Worm (Caenorhabditis elegans) whole organism, L4 larva: ENCODE results near the gene E02H1.1.

Source experiments
- F10B5.3 ChIP-seq: sonication (generic microtip); optimal IDR thresholded peaks from 2 replicates; lab custom pipeline; 2016; ENCODE audit warnings: mild to moderate bottlenecking, missing genetic modification characterization, missing compliant biosample characterization
- F26F4.8 ChIP-seq: fragments of 200-800 bp; sonication (Bioruptor generic); conservative IDR thresholded peaks from 2 replicates; pipeline ENCODE4 v1.3.6; 2022; ENCODE audit warnings: missing genetic modification characterization, missing compliant biosample characterization
- F49E8.2 ChIP-seq: sonication (generic microtip); optimal IDR thresholded peaks from 2 replicates; lab custom pipeline; 2016; ENCODE audit warnings: missing compliant biosample characterization, mild to moderate bottlenecking, missing genetic modification characterization, borderline replicate concordance
- R02D3.7 ChIP-seq: fragments of 150-350 bp; sonication (generic microtip); optimal IDR thresholded peaks from 3 replicates; lab custom pipeline; 2014; ENCODE audit warnings: missing biosample characterization, missing genetic modification characterization
- T20F7.1 ChIP-seq: fragments of 200-800 bp; sonication (Bioruptor generic); optimal IDR thresholded peaks from 2 replicates; lab custom pipeline; 2018; ENCODE audit warnings: mild to moderate bottlenecking, missing genetic modification characterization, missing compliant biosample characterization
- Y5F2A.4 ChIP-seq: fragments of 200-800 bp; sonication (Bioruptor generic); optimal IDR thresholded peaks from 2 replicates; lab custom pipeline; 2018; ENCODE audit warnings: mild to moderate bottlenecking, missing genetic modification characterization, missing compliant biosample characterization
- Y75B8A.6 ChIP-seq: fragments of 200-800 bp; sonication (Bioruptor generic); IDR thresholded peaks from 2 replicates; pipeline ENCODE4 v1.3.6; 2022; ENCODE audit warnings: missing genetic modification reagents, missing genetic modification characterization, missing compliant biosample characterization
- ceh-28 ChIP-seq: fragments of 150-350 bp; optimal IDR thresholded peaks from 2 replicates; lab custom pipeline; 2014; ENCODE audit warnings: missing biosample characterization, missing genetic modification reagents, missing genetic modification characterization
- ceh-44 ChIP-seq: fragments of 200-800 bp; sonication (Bioruptor generic); IDR thresholded peaks from 2 replicates; pipeline ENCODE4 v1.3.6; 2022; ENCODE audit warnings: missing genetic modification reagents, missing genetic modification characterization, missing compliant biosample characterization
- cey-2 ChIP-seq: sonication (generic microtip); optimal IDR thresholded peaks from 3 replicates; lab custom pipeline; 2017; ENCODE audit warnings: missing genetic modification characterization, mild to moderate bottlenecking, missing compliant biosample characterization, antibody characterized with exemption, borderline replicate concordance; ENCODE audit not compliant: insufficient read depth
- ctbp-1 ChIP-seq: fragments of 200-800 bp; sonication (Bioruptor generic); IDR thresholded peaks from 2 replicates; pipeline ENCODE4 v1.3.6; 2022; ENCODE audit warnings: missing genetic modification reagents, missing genetic modification characterization, missing compliant biosample characterization
- daf-12 ChIP-seq: fragments of 150-350 bp; optimal IDR thresholded peaks from 2 replicates; lab custom pipeline; 2014; ENCODE audit warnings: missing biosample characterization, missing genetic modification reagents, missing genetic modification characterization
- dmd-6 ChIP-seq: fragments of 200-800 bp; sonication (Bioruptor generic); IDR thresholded peaks from 2 replicates; pipeline ENCODE4 v1.3.6; 2022; ENCODE audit warnings: missing genetic modification reagents, missing genetic modification characterization, missing compliant biosample characterization
- dmd-9 ChIP-seq: fragments of 200-800 bp; sonication (Bioruptor generic); IDR thresholded peaks from 2 replicates; pipeline ENCODE4 v1.3.6; 2022; ENCODE audit warnings: missing genetic modification reagents, missing genetic modification characterization, missing compliant biosample characterization
- dpl-1 ChIP-seq: fragments of 150-350 bp; optimal IDR thresholded peaks from 2 replicates; lab custom pipeline; 2014; ENCODE audit warnings: missing biosample characterization, missing genetic modification reagents, missing genetic modification characterization
- dve-1 ChIP-seq: sonication (generic microtip); optimal IDR thresholded peaks from 2 replicates; lab custom pipeline; 2017; ENCODE audit warnings: antibody characterized with exemption, mild to moderate bottlenecking, missing genetic modification characterization, missing compliant biosample characterization; ENCODE audit not compliant: insufficient read depth
- fkh-10 ChIP-seq: fragments of 150-350 bp; optimal IDR thresholded peaks from 2 replicates; lab custom pipeline; 2014; ENCODE audit warnings: missing biosample characterization, missing genetic modification reagents, missing genetic modification characterization
- fos-1 ChIP-seq: fragments of 150-350 bp; optimal IDR thresholded peaks from 2 replicates; lab custom pipeline; 2014; ENCODE audit warnings: missing biosample characterization, missing genetic modification characterization
- gei-8 ChIP-seq: fragments of 200-800 bp; sonication (Bioruptor generic); optimal IDR thresholded peaks from 2 replicates; lab custom pipeline; 2018; ENCODE audit warnings: mild to moderate bottlenecking, missing genetic modification characterization, missing compliant biosample characterization
- hlh-11 ChIP-seq: fragments of 200-800 bp; sonication (Bioruptor generic); optimal IDR thresholded peaks from 2 replicates; lab custom pipeline; 2018; ENCODE audit warnings: mild to moderate bottlenecking, missing genetic modification characterization, missing compliant biosample characterization
- hmg-1.1 ChIP-seq: fragments of 200-800 bp; sonication (Bioruptor generic); IDR thresholded peaks from 2 replicates; pipeline ENCODE4 v1.3.6; 2022; ENCODE audit warnings: missing genetic modification reagents, missing genetic modification characterization, missing compliant biosample characterization
- jun-1 ChIP-seq: fragments of 150-350 bp; optimal IDR thresholded peaks from 2 replicates; lab custom pipeline; 2014; ENCODE audit warnings: missing biosample characterization, missing genetic modification reagents, missing genetic modification characterization
- lim-7 ChIP-seq: fragments of 200-800 bp; sonication (Bioruptor generic); IDR thresholded peaks from 2 replicates; pipeline ENCODE4 v1.3.6; 2022; ENCODE audit warnings: missing genetic modification characterization, missing compliant biosample characterization
- lin-15B ChIP-seq: fragments of 150-350 bp; sonication (generic microtip); optimal IDR thresholded peaks from 3 replicates; lab custom pipeline; 2014; ENCODE audit warnings: missing biosample characterization, missing genetic modification characterization
- lin-29 ChIP-seq: fragments of 200-800 bp; sonication (Bioruptor generic); IDR thresholded peaks from 2 replicates; pipeline ENCODE4 v1.3.6; 2022; ENCODE audit warnings: missing genetic modification reagents, missing genetic modification characterization, missing compliant biosample characterization
- lin-39 ChIP-seq: fragments of 150-350 bp; optimal IDR thresholded peaks from 2 replicates; lab custom pipeline; 2014; ENCODE audit warnings: missing biosample characterization, missing genetic modification reagents, missing genetic modification characterization
- madf-9 ChIP-seq: fragments of 200-800 bp; sonication (Bioruptor generic); conservative IDR thresholded peaks from 2 replicates; pipeline ENCODE4 v1.3.6; 2022; ENCODE audit warnings: missing genetic modification reagents, missing genetic modification characterization, missing compliant biosample characterization
- mdl-1 ChIP-seq, 2 experiments: fragments of 150-350 bp in 1 of 2; sonication (generic microtip) in 1 of 2; optimal IDR thresholded peaks; 2 replicates each; lab custom pipeline; 2014 to 2017; ENCODE audit warnings: missing biosample characterization in 2 of 2, missing genetic modification characterization in 2 of 2
- mep-1 ChIP-seq: fragments of 150-350 bp; sonication (generic microtip); optimal IDR thresholded peaks from 3 replicates; lab custom pipeline; 2014; ENCODE audit warnings: missing biosample characterization, missing genetic modification characterization
- mes-2 ChIP-seq: sonication (generic microtip); optimal IDR thresholded peaks from 2 replicates; lab custom pipeline; 2016; ENCODE audit warnings: missing genotype, mild to moderate bottlenecking, missing genetic modification characterization, missing compliant biosample characterization; ENCODE audit not compliant: poor library complexity, severe bottlenecking
- nhr-10 ChIP-seq: fragments of 150-350 bp; optimal IDR thresholded peaks from 2 replicates; lab custom pipeline; 2014; ENCODE audit warnings: missing biosample characterization, missing genetic modification characterization
- nhr-11 ChIP-seq: fragments of 150-350 bp; optimal IDR thresholded peaks from 2 replicates; lab custom pipeline; 2014; ENCODE audit warnings: missing biosample characterization, missing genetic modification characterization
- nhr-111 ChIP-seq: fragments of 200-800 bp; sonication (Bioruptor generic); optimal IDR thresholded peaks from 2 replicates; lab custom pipeline; 2018; ENCODE audit warnings: mild to moderate bottlenecking, missing genetic modification characterization, missing compliant biosample characterization
- nhr-237 ChIP-seq: sonication (generic microtip); optimal IDR thresholded peaks from 2 replicates; lab custom pipeline; 2017; ENCODE audit warnings: missing biosample characterization, missing genetic modification characterization
- nhr-25 ChIP-seq: sonication (generic microtip); optimal IDR thresholded peaks from 2 replicates; lab custom pipeline; 2017; ENCODE audit warnings: missing genetic modification characterization, mild to moderate bottlenecking, missing compliant biosample characterization, antibody characterized with exemption, moderate library complexity, borderline replicate concordance; ENCODE audit not compliant: insufficient read depth
- nhr-41 ChIP-seq: fragments of 200-800 bp; sonication (Bioruptor generic); IDR thresholded peaks from 2 replicates; pipeline ENCODE4 v1.3.6; 2022; ENCODE audit warnings: missing genetic modification reagents, missing genetic modification characterization, missing compliant biosample characterization
- nhr-42 ChIP-seq: fragments of 200-800 bp; sonication (Bioruptor generic); IDR thresholded peaks from 2 replicates; pipeline ENCODE4 v1.3.6; 2022; ENCODE audit warnings: missing genetic modification characterization, missing compliant biosample characterization
- nhr-48 ChIP-seq: sonication (generic microtip); optimal IDR thresholded peaks from 2 replicates; lab custom pipeline; 2016; ENCODE audit warnings: mild to moderate bottlenecking, missing genetic modification characterization, missing compliant biosample characterization
- pha-4 ChIP-seq, 2 experiments: fragments of 150-350 bp in 1 of 2; fragments of 200-800 bp in 1 of 2; sonication (Bioruptor generic) in 1 of 2; IDR thresholded peaks in 1 of 2; optimal IDR thresholded peaks in 1 of 2; 2 replicates each; pipeline versions ENCODE4 v1.3.6 to Lab custom; 2014 to 2022; ENCODE audit warnings: missing genetic modification characterization in 2 of 2, missing genetic modification reagents in 2 of 2, missing biosample characterization in 1 of 2, missing compliant biosample characterization in 1 of 2
- php-3 ChIP-seq: fragments of 200-800 bp; sonication (Bioruptor generic); IDR thresholded peaks from 2 replicates; pipeline ENCODE4 v1.3.6; 2022; ENCODE audit warnings: missing genetic modification reagents, missing genetic modification characterization, missing compliant biosample characterization
- set-16 ChIP-seq: fragments of 200-800 bp; sonication (Bioruptor generic); IDR thresholded peaks from 2 replicates; pipeline ENCODE4 v1.3.6; 2022; ENCODE audit warnings: missing genetic modification reagents, missing genetic modification characterization, missing compliant biosample characterization
- skn-1 ChIP-seq: fragments of 150-350 bp; optimal IDR thresholded peaks from 2 replicates; lab custom pipeline; 2014; ENCODE audit warnings: missing biosample characterization, missing genetic modification characterization
- tag-97 ChIP-seq: fragments of 200-800 bp; sonication (Bioruptor generic); IDR thresholded peaks from 2 replicates; pipeline ENCODE4 v1.3.6; 2022; ENCODE audit warnings: missing genetic modification characterization, missing compliant biosample characterization
- unc-62 ChIP-seq, 3 experiments: fragments of 150-350 bp in 1 of 3; sonication (generic microtip); optimal IDR thresholded peaks in 2 of 3; peaks in 1 of 3; 1 replicate in 1 of 3; 2 replicates in 2 of 3; lab custom pipeline; 2014 to 2017; ENCODE audit warnings: missing biosample characterization in 3 of 3, missing genetic modification characterization in 3 of 3, missing genetic modification reagents in 3 of 3, missing genotype in 1 of 3
- vab-7 ChIP-seq: fragments of 200-800 bp; sonication (Bioruptor generic); IDR thresholded peaks from 2 replicates; pipeline ENCODE4 v1.3.6; 2022; ENCODE audit warnings: missing genetic modification reagents, missing genetic modification characterization, missing compliant biosample characterization
- zag-1 ChIP-seq: fragments of 150-350 bp; optimal IDR thresholded peaks from 2 replicates; lab custom pipeline; 2014; ENCODE audit warnings: missing biosample characterization, missing genetic modification characterization
- ztf-11 ChIP-seq: fragments of 150-350 bp; optimal IDR thresholded peaks from 2 replicates; lab custom pipeline; 2014; ENCODE audit warnings: missing biosample characterization, missing genetic modification characterization

E02H1.1 gene

DNA sequence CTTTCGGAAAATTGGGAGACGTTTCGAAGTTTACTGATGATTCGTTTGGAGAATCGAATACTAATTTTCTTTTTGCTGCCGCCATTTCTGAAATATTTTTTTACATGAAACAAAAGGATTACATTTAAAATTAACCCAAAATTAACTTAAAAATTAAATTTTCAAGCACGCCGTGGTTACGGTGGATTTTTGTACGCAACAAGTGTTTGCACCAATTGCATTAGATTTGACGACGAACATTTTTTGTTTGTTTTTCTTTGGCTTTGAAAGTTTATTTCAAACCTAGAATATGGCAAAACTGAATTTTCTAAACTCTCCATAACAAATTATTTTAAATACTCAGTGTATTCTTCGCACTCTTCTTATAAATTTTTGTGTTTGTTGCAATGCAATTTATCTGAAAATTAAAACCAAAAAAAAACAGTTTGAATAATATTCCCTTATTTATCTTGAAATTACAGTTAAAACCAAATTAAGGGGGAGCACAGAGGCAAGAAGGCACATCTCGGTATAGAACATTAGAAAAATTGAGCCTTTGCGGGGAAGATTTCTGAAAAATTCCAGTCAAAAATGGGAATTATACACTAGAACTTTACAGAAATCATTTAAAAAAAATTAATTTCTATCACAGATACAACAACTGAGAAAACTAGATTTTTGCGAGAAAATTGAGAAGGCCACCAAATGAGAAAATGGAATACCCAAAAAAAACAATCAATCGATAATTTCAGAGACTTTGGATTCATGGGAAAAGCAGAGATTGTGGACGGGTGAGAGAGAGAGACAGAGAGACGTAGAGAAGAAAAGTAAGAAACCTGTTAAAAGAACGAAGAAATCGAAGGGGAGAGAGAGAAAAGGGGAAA, 26.3 kb upstream of the E02H1.1 start, which contains the start of gene hal-3 (continued):
- TF ChIP-seq R02D3.7 (tag; lab: Kevin White, UChicago): no peak
- peak; percentile 64 for TF ChIP-seq mes-2 (tag; lab: Kevin White, UChicago)
- peak; percentile 10 for TF ChIP-seq nhr-237
- no peak for TF ChIP-seq set-16 (GFP tag; lab: Robert Waterston, UW)
- 0 out of 2 replicates have a peak, but pooled peaks have one; percentile 4 for TF ChIP-seq madf-9
- TF ChIP-seq Y5F2A.4 (GFP tag; lab: Kevin White, UChicago): no peak
- TF ChIP-seq ctbp-1 (GFP tag; lab: Robert Waterston, UW): no peak
- TF ChIP-seq lin-15B: no peak
- no peak for TF ChIP-seq nhr-41 (GFP tag; lab: Robert Waterston, UW)
- TF ChIP-seq mdl-1 (tag; optimal IDR thresholded peaks at IDR 0.05; lab: Kevin White, UChicago): no peak
- TF ChIP-seq dve-1 (tag; lab: Kevin White, UChicago): no peak
- TF ChIP-seq nhr-48: no peak
- no peak for TF ChIP-seq fkh-10
- peak; percentile 17 for TF ChIP-seq hlh-11 (tag; lab: Kevin White, UChicago)
- TF ChIP-seq nhr-111: no peak
- TF ChIP-seq vab-7 (GFP tag; lab: Robert Waterston, UW): no peak
- TF ChIP-seq fos-1 (tag; lab: Kevin White, UChicago): no peak
- TF ChIP-seq dpl-1 (GFP tag; lab: Kevin White, UChicago): no peak
- TF ChIP-seq Y75B8A.6 (GFP tag; lab: Robert Waterston, UW): no peak
- no peak for TF ChIP-seq php-3 (GFP tag; lab: Robert Waterston, UW)
- peak; percentile 31 for TF ChIP-seq mep-1
- no peak for TF ChIP-seq zag-1 (tag; lab: Kevin White, UChicago)
- TF ChIP-seq T20F7.1: no peak
- TF ChIP-seq pha-4 (GFP tag; IDR thresholded peaks at IDR 0.05; lab: Robert Waterston, UW): peak; percentile 42
- no peak for TF ChIP-seq pha-4 (tag; optimal IDR thresholded peaks at IDR 0.05; lab: Kevin White, UChicago)
- no peak for TF ChIP-seq nhr-42 (GFP tag; lab: Robert Waterston, UW)
- TF ChIP-seq hmg-1.1: peak; percentile 14; the same call in 1 of the 2 replicates
- TF ChIP-seq dmd-9: no peak
- no peak; the same call in 1 of the 2 replicates for TF ChIP-seq dmd-6 (GFP tag; lab: Robert Waterston, UW)
- no peak for TF ChIP-seq lin-39 (tag; lab: Kevin White, UChicago)
- no peak for TF ChIP-seq cey-2
- no peak for TF ChIP-seq gei-8 (GFP tag; lab: Kevin White, UChicago)
- peak; percentile 67 for TF ChIP-seq ceh-28 (tag; lab: Kevin White, UChicago)
- TF ChIP-seq nhr-10 (tag; lab: Kevin White, UChicago): no peak
- TF ChIP-seq F49E8.2 (tag; lab: Kevin White, UChicago): no peak
- TF ChIP-seq ztf-11 (tag; lab: Kevin White, UChicago): no peak
- TF ChIP-seq F10B5.3 (tag; lab: Kevin White, UChicago): peak; percentile 25
- TF ChIP-seq tag-97 (GFP tag; lab: Robert Waterston, UW): no peak
- TF ChIP-seq skn-1: no peak
- 0 out of 2 replicates have a peak, but pooled peaks have one; percentile 42 for TF ChIP-seq lim-7 (GFP tag; lab: Robert Waterston, UW)
- TF ChIP-seq jun-1 (tag; lab: Kevin White, UChicago): no peak
- no peak for TF ChIP-seq daf-12 (tag; lab: Kevin White, UChicago)
- no peak for TF ChIP-seq ceh-44 (GFP tag; lab: Robert Waterston, UW)
- no peak for TF ChIP-seq nhr-11 (tag; lab: Kevin White, UChicago)
- peak in 1 of 2 experiments; percentile 81 for TF ChIP-seq unc-62 (GFP tag; optimal IDR thresholded peaks at IDR 0.05 in 1 of 2; lab: Kevin White, UChicago)
- TF ChIP-seq unc-62 (tag; optimal IDR thresholded peaks at IDR 0.05; lab: Kevin White, UChicago): no peak
- peak; percentile 20 for TF ChIP-seq nhr-25 (tag; lab: Kevin White, UChicago)
- no peak for TF ChIP-seq lin-29
- no peak for TF ChIP-seq F26F4.8 (GFP tag; lab: Robert Waterston, UW)
